Fruit fly (Drosophila melanogaster) whole organism, prepupa: ENCODE results near the gene CG2909.

ENCODE experiments used
- Blimp-1 ChIP-seq: fragments of 200-800 bp; sonication (Bioruptor generic); optimal IDR thresholded peaks from 3 replicates; lab custom pipeline; 2017; ENCODE audit warnings: missing biosample characterization, missing genetic modification characterization, mild to moderate bottlenecking, moderate library complexity, missing genetic modification reagents
- CG10631 ChIP-seq: fragments of 200-800 bp; sonication (Bioruptor generic); optimal IDR thresholded peaks from 2 replicates; lab custom pipeline; 2016; ENCODE audit warnings: missing biosample characterization, missing genetic modification characterization
- CG10669 ChIP-seq: fragments of 200-800 bp; sonication (Bioruptor generic); optimal IDR thresholded peaks from 3 replicates; lab custom pipeline; 2018; ENCODE audit warnings: missing biosample characterization, mild to moderate bottlenecking, missing genetic modification characterization, moderate library complexity
- CG11294 ChIP-seq: fragments of 200-800 bp; sonication (Bioruptor generic); IDR thresholded peaks from 2 replicates; pipeline ENCODE4 v1.3.6; 2022; ENCODE audit warnings: missing biosample characterization, missing genetic modification characterization
- CG11762 ChIP-seq: fragments of 200-800 bp; sonication (Bioruptor generic); optimal IDR thresholded peaks from 3 replicates; lab custom pipeline; 2016; ENCODE audit warnings: missing biosample characterization, missing genetic modification characterization; ENCODE audit not compliant: insufficient read depth
- CG11902 ChIP-seq: fragments of 200-800 bp; sonication (Bioruptor generic); optimal IDR thresholded peaks from 3 replicates; lab custom pipeline; 2016; ENCODE audit warnings: missing biosample characterization, missing genetic modification characterization
- CG15336 ChIP-seq: fragments of 200-800 bp; sonication (Bioruptor generic); IDR thresholded peaks from 2 replicates; pipeline ENCODE4 v1.3.6; 2022; ENCODE audit warnings: missing biosample characterization, missing genetic modification characterization
- CG16779 ChIP-seq: fragments of 200-800 bp; sonication (Bioruptor generic); optimal IDR thresholded peaks from 3 replicates; lab custom pipeline; 2017; ENCODE audit warnings: missing biosample characterization, mild to moderate bottlenecking, missing genetic modification characterization
- CG3032 ChIP-seq: fragments of 200-800 bp; optimal IDR thresholded peaks from 2 replicates; lab custom pipeline; 2019; ENCODE audit warnings: missing biosample characterization, mild to moderate bottlenecking, missing genetic modification characterization, moderate library complexity
- CG31627 ChIP-seq: fragments of 200-800 bp; sonication (Bioruptor generic); optimal IDR thresholded peaks from 3 replicates; lab custom pipeline; 2016; ENCODE audit warnings: missing biosample characterization, missing genetic modification characterization
- CG32006 ChIP-seq: fragments of 200-800 bp; sonication (Bioruptor generic); optimal IDR thresholded peaks from 3 replicates; lab custom pipeline; 2017; ENCODE audit warnings: missing biosample characterization, mild to moderate bottlenecking, missing genetic modification characterization
- CG3919 ChIP-seq: fragments of 200-800 bp; sonication (Bioruptor generic); optimal IDR thresholded peaks from 3 replicates; lab custom pipeline; 2016; ENCODE audit warnings: missing biosample characterization, missing genetic modification characterization
- CG4318 ChIP-seq: fragments of 200-800 bp; sonication (Bioruptor generic); optimal IDR thresholded peaks from 3 replicates; lab custom pipeline; 2017; ENCODE audit warnings: missing biosample characterization, mild to moderate bottlenecking, missing genetic modification characterization
- CG6163 ChIP-seq: fragments of 200-800 bp; sonication (Bioruptor generic); IDR thresholded peaks from 3 replicates; pipeline ENCODE4 v1.3.6; 2022; ENCODE audit warnings: missing biosample characterization, missing genetic modification characterization
- CG6276 ChIP-seq: fragments of 200-800 bp; sonication (Bioruptor generic); optimal IDR thresholded peaks from 2 replicates; lab custom pipeline; 2017; ENCODE audit warnings: missing biosample characterization, mild to moderate bottlenecking, missing genetic modification characterization
- CG6854 ChIP-seq: fragments of 200-800 bp; sonication (Bioruptor generic); optimal IDR thresholded peaks from 2 replicates; lab custom pipeline; 2017; ENCODE audit warnings: missing biosample characterization, mild to moderate bottlenecking, missing genetic modification characterization
- CG7368 ChIP-seq: fragments of 200-800 bp; sonication (Bioruptor generic); optimal IDR thresholded peaks from 3 replicates; lab custom pipeline; 2016; ENCODE audit warnings: missing biosample characterization, missing genetic modification characterization
- CG8119 ChIP-seq: fragments of 200-800 bp; sonication (Bioruptor generic); IDR thresholded peaks from 3 replicates; pipeline ENCODE4 v1.3.6; 2022; ENCODE audit warnings: missing biosample characterization, missing genetic modification characterization
- CG8632 ChIP-seq: fragments of 200-800 bp; sonication (Bioruptor generic); optimal IDR thresholded peaks from 3 replicates; lab custom pipeline; 2016; ENCODE audit warnings: missing biosample characterization, missing genetic modification characterization
- CG9139 ChIP-seq: fragments of 200-800 bp; sonication (Bioruptor generic); optimal IDR thresholded peaks from 3 replicates; lab custom pipeline; 2017; ENCODE audit warnings: missing biosample characterization, mild to moderate bottlenecking, missing genetic modification characterization
- Eip75B ChIP-seq: fragments of 200-800 bp; sonication (Bioruptor generic); optimal IDR thresholded peaks from 3 replicates; lab custom pipeline; 2016; ENCODE audit warnings: missing biosample characterization, missing genetic modification characterization
- Eip93F ChIP-seq: fragments of 200-800 bp; sonication (Bioruptor generic); optimal IDR thresholded peaks from 2 replicates; lab custom pipeline; 2016; ENCODE audit warnings: missing biosample characterization, mild to moderate bottlenecking, missing genetic modification characterization
- Ets21C ChIP-seq: fragments of 200-800 bp; sonication (Bioruptor generic); optimal IDR thresholded peaks from 3 replicates; lab custom pipeline; 2016; ENCODE audit warnings: missing biosample characterization, missing genetic modification characterization
- Ets96B ChIP-seq: fragments of 200-800 bp; optimal IDR thresholded peaks from 2 replicates; lab custom pipeline; 2019; ENCODE audit warnings: missing biosample characterization, mild to moderate bottlenecking, missing genetic modification characterization, moderate library complexity
- Hr38 ChIP-seq: sonication (Bioruptor generic); optimal IDR thresholded peaks from 2 replicates; lab custom pipeline; 2016; ENCODE audit warnings: missing biosample characterization, missing genetic modification characterization
- Hr39 ChIP-seq: fragments of 200-800 bp; sonication (Bioruptor generic); optimal IDR thresholded peaks from 2 replicates; lab custom pipeline; 2016; ENCODE audit warnings: missing biosample characterization, missing genetic modification characterization
- Hr4 ChIP-seq: fragments of 200-800 bp; sonication (Bioruptor generic); optimal IDR thresholded peaks from 3 replicates; lab custom pipeline; 2016; ENCODE audit warnings: missing biosample characterization, missing genetic modification characterization
- Lpt ChIP-seq: fragments of 200-800 bp; sonication (Bioruptor generic); optimal IDR thresholded peaks from 3 replicates; lab custom pipeline; 2016; ENCODE audit warnings: missing biosample characterization, missing genetic modification characterization
- Met ChIP-seq: fragments of 200-800 bp; sonication (Bioruptor generic); optimal IDR thresholded peaks from 3 replicates; lab custom pipeline; 2016; ENCODE audit warnings: missing biosample characterization, missing genetic modification characterization
- Smox ChIP-seq: fragments of 200-800 bp; sonication (Bioruptor generic); optimal IDR thresholded peaks from 3 replicates; lab custom pipeline; 2016; ENCODE audit warnings: missing biosample characterization, missing genetic modification characterization
- Sox102F ChIP-seq: fragments of 200-800 bp; sonication (Bioruptor generic); optimal IDR thresholded peaks from 2 replicates; lab custom pipeline; 2016; ENCODE audit warnings: missing biosample characterization, mild to moderate bottlenecking, missing genetic modification characterization
- Sox14 ChIP-seq: fragments of 200-800 bp; sonication (Bioruptor generic); optimal IDR thresholded peaks from 3 replicates; lab custom pipeline; 2016; ENCODE audit warnings: missing biosample characterization, missing genetic modification characterization
- Sox15 ChIP-seq: fragments of 200-800 bp; sonication (Bioruptor generic); optimal IDR thresholded peaks from 3 replicates; lab custom pipeline; 2016; ENCODE audit warnings: missing biosample characterization, missing genetic modification characterization
- achi ChIP-seq: fragments of 200-800 bp; sonication (Bioruptor generic); optimal IDR thresholded peaks from 3 replicates; lab custom pipeline; 2016; ENCODE audit warnings: missing biosample characterization, missing genetic modification characterization
- acj6 ChIP-seq: fragments of 200-800 bp; sonication (Bioruptor generic); optimal IDR thresholded peaks from 3 replicates; lab custom pipeline; 2016; ENCODE audit warnings: missing biosample characterization, missing genetic modification characterization
- cyc ChIP-seq: fragments of 200-800 bp; sonication (Bioruptor generic); optimal IDR thresholded peaks from 3 replicates; lab custom pipeline; 2016; ENCODE audit warnings: missing biosample characterization, missing genetic modification characterization
- dac ChIP-seq: fragments of 200-800 bp; sonication (Bioruptor generic); optimal IDR thresholded peaks from 2 replicates; lab custom pipeline; 2017; ENCODE audit warnings: missing biosample characterization, mild to moderate bottlenecking, missing genetic modification characterization
- dsx ChIP-seq: fragments of 200-800 bp; optimal IDR thresholded peaks from 3 replicates; lab custom pipeline; 2019; ENCODE audit warnings: missing biosample characterization, mild to moderate bottlenecking, missing genetic modification characterization, moderate library complexity; ENCODE audit not compliant: poor library complexity, severe bottlenecking
- eg ChIP-seq: fragments of 200-800 bp; sonication (Bioruptor generic); IDR thresholded peaks from 3 replicates; pipeline ENCODE4 v1.3.6; 2022; ENCODE audit warnings: missing biosample characterization, missing genetic modification characterization
- esn ChIP-seq: fragments of 200-800 bp; sonication (Bioruptor generic); optimal IDR thresholded peaks from 2 replicates; lab custom pipeline; 2016; ENCODE audit warnings: missing biosample characterization, mild to moderate bottlenecking, missing genetic modification characterization, moderate library complexity
- fkh ChIP-seq: fragments of 200-800 bp; sonication (Bioruptor generic); optimal IDR thresholded peaks from 3 replicates; lab custom pipeline; 2017; ENCODE audit warnings: missing biosample characterization, mild to moderate bottlenecking, missing genetic modification characterization, moderate library complexity
- lz ChIP-seq: fragments of 200-800 bp; sonication (Bioruptor generic); optimal IDR thresholded peaks from 3 replicates; lab custom pipeline; 2016; ENCODE audit warnings: missing biosample characterization, missing genetic modification characterization
- net ChIP-seq: fragments of 200-800 bp; sonication (Bioruptor generic); optimal IDR thresholded peaks from 3 replicates; lab custom pipeline; 2016; ENCODE audit warnings: missing biosample characterization, missing genetic modification characterization
- spab ChIP-seq: fragments of 200-800 bp; sonication (Bioruptor generic); optimal IDR thresholded peaks from 2 replicates; lab custom pipeline; 2017; ENCODE audit warnings: missing biosample characterization, mild to moderate bottlenecking, missing genetic modification characterization, missing genetic modification reagents
- ss ChIP-seq, 2 experiments: fragments of 200-800 bp; sonication (Bioruptor generic); optimal IDR thresholded peaks; 2 replicates in 1 of 2; 3 replicates in 1 of 2; lab custom pipeline; 2017 to 2018; ENCODE audit warnings: mild to moderate bottlenecking in 2 of 2, missing biosample characterization in 2 of 2, missing genetic modification characterization in 2 of 2, moderate library complexity in 1 of 2
- svp ChIP-seq: fragments of 200-800 bp; sonication (Bioruptor generic); peaks from one replicate; lab custom pipeline; 2016; ENCODE audit warnings: missing biosample characterization, missing genetic modification characterization
- vri ChIP-seq: fragments of 200-800 bp; sonication (Bioruptor generic); optimal IDR thresholded peaks from 3 replicates; lab custom pipeline; 2016; ENCODE audit warnings: missing biosample characterization, mild to moderate bottlenecking, missing genetic modification characterization

The CG2909 gene

DNA sequence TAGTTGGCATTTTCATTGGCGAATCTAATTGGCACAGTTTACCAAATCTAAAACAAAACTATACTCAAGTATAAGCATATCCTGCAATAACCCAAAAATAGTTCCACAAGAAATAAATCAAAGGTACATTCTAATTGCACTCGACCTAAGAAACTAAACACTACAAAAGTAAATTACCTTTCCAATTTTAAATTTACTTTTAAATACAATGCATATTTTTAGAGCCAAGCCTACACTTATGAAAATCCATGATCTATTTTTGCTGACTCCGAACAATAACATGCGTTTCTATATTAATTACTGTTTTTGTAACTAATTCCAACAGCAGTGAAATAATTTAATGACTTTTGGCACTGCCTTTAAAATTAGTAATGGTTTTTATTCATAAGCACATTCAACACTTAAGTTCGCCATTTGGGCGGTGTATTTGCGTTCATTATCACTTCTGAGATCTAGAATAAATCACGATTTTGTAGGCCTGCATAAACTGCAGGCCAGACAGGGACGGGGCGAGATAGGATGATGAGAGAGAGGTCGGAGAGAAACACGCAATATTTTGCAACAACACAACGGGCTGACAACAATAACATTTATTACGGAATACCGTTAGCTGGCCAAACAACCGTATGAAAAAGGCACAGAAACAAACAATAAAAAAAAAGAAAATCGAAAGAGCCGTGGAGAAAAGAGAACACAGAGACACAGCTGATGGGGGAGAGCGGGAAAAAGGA lies 1.3 kb upstream of the CG2909 start (continued):
- TF ChIP-seq Smox (GFP tag; lab: Kevin White, UChicago): peak; percentile 69
- TF ChIP-seq Ets96B (tag; lab: Kevin White, UChicago): peak; percentile 15
- peak; percentile 23 for TF ChIP-seq CG11762
- peak; percentile 48 for TF ChIP-seq Eip75B (GFP tag; lab: Kevin White, UChicago)
- peak; percentile 16 for TF ChIP-seq fkh (GFP tag; lab: Kevin White, UChicago)
- no peak for TF ChIP-seq Lpt
- peak; percentile 49 for TF ChIP-seq lz (GFP tag; lab: Kevin White, UChicago)
- no peak for TF ChIP-seq CG16779
- peak; percentile 30 for TF ChIP-seq dac (GFP tag; lab: Kevin White, UChicago)
- peak; percentile 27 for TF ChIP-seq CG6276 (GFP tag; lab: Kevin White, UChicago)
- no peak for TF ChIP-seq CG8119 (GFP tag; lab: Robert Waterston, UW)
- TF ChIP-seq CG8632 (GFP tag; lab: Kevin White, UChicago): peak; percentile 21
- no peak for TF ChIP-seq CG15336
- TF ChIP-seq Met (GFP tag; lab: Kevin White, UChicago): peak; percentile 65
- TF ChIP-seq CG9139 (GFP tag; lab: Kevin White, UChicago): no peak
- peak in 1 of 2 experiments; percentile 50 for TF ChIP-seq ss (GFP tag; optimal IDR thresholded peaks at IDR 0.05; lab: Kevin White, UChicago)
- TF ChIP-seq Sox102F: no peak
- TF ChIP-seq spab (GFP tag; lab: Kevin White, UChicago): peak; percentile 19
- TF ChIP-seq CG31627 (GFP tag; lab: Kevin White, UChicago): peak; percentile 57
- peak; percentile 76 for TF ChIP-seq esn (GFP tag; lab: Kevin White, UChicago)
- TF ChIP-seq acj6 (GFP tag; lab: Kevin White, UChicago): peak; percentile 31
- TF ChIP-seq svp: peak; percentile 83
- TF ChIP-seq vri: peak; percentile 73
- no peak for TF ChIP-seq CG3032
- TF ChIP-seq CG32006: peak; percentile 79
- TF ChIP-seq Sox15 (GFP tag; lab: Kevin White, UChicago): peak; percentile 24
- peak; percentile 43 for TF ChIP-seq cyc (GFP tag; lab: Kevin White, UChicago)
- peak; percentile 50 for TF ChIP-seq net
- TF ChIP-seq eg (GFP tag; lab: Robert Waterston, UW): peak; percentile 6; the same call in 1 of the 3 replicates
- TF ChIP-seq CG10669 (GFP tag; lab: Kevin White, UChicago): peak; percentile 36
- TF ChIP-seq CG3919 (GFP tag; lab: Kevin White, UChicago): no peak
- peak; percentile 22 for TF ChIP-seq Ets21C
- TF ChIP-seq CG7368 (GFP tag; lab: Kevin White, UChicago): no peak
- no peak for TF ChIP-seq Eip93F (GFP tag; lab: Kevin White, UChicago)

DNA sequence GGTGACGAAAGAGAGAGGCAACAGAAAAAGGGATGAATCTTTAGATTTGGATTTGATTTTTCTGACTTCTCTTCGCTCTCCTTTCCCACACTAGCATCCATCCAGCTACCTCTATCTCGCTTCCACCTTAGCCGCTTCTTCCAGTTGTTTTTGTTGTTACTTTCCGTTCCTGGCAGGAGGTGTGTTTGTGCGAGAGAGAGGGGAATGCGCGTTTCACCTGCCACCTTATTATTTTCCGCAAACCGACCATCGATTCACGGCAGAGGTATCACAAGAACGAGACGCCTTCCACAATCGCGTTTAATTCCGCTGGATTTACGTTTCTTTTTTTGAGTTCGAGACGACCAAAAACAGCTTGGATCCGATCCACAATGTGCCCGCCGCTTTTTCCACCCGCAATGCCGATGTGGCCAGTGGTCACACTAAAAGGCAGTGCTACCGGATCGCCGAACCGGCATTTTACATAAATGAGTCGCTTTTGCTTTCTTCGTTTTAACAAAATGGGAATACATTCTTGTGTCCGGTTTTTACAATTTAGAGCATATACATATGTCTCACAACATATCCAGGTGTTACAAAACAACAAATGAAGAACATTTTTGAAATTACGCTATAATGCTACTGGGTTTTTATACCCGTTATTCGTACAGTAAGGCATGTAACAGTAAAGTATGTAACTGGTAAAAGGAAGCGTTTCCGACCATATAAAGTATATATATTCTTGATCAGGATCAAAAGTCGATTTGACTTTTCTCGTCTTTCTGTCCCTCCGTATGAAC lies 508 bp upstream of the CG2909 start, which contains the start of gene alpha-Man-Ia:
TSS of gene alpha-Man-Ia (minus strand) at position 392 of the 779 bp plus-strand sequence.
- peak; percentile 16 for TF ChIP-seq Hr39 (GFP tag; lab: Kevin White, UChicago)
- TF ChIP-seq Hr4 (GFP tag; lab: Kevin White, UChicago): peak; percentile 34
- peak; percentile 26 for TF ChIP-seq acj6 (GFP tag; lab: Kevin White, UChicago)
- no peak for TF ChIP-seq Hr38 (GFP tag; lab: Kevin White, UChicago)
- peak; percentile 49 for TF ChIP-seq svp
- TF ChIP-seq CG11294 (GFP tag; lab: Robert Waterston, UW): no peak
- peak; percentile 5 for TF ChIP-seq Met (GFP tag; lab: Kevin White, UChicago)
- peak; percentile 33; the same call in 2 of the 3 replicates for TF ChIP-seq CG6163 (GFP tag; lab: Robert Waterston, UW)
- peak; percentile 3 for TF ChIP-seq CG10631 (GFP tag; lab: Kevin White, UChicago)
- no peak for TF ChIP-seq CG16779
- peak; percentile 2 for TF ChIP-seq CG6854 (GFP tag; lab: Kevin White, UChicago)
- TF ChIP-seq CG9139 (GFP tag; lab: Kevin White, UChicago): no peak
- peak; percentile 30 for TF ChIP-seq Sox14
- no peak; the same call in 1 of the 2 replicates for TF ChIP-seq CG15336
- peak in 1 of 2 experiments; percentile 6 for TF ChIP-seq ss (GFP tag; optimal IDR thresholded peaks at IDR 0.05; lab: Kevin White, UChicago)
- no peak for TF ChIP-seq Sox15 (GFP tag; lab: Kevin White, UChicago)
- TF ChIP-seq dsx: no peak
- TF ChIP-seq net: peak; percentile 25
- peak; percentile 17 for TF ChIP-seq achi (GFP tag; lab: Kevin White, UChicago)
- TF ChIP-seq CG11902 (GFP tag; lab: Kevin White, UChicago): no peak
- peak; percentile 13 for TF ChIP-seq Smox (GFP tag; lab: Kevin White, UChicago)
- peak; percentile 48 for TF ChIP-seq CG31627 (GFP tag; lab: Kevin White, UChicago)
- no peak for TF ChIP-seq CG4318 (GFP tag; lab: Kevin White, UChicago)
- TF ChIP-seq CG32006: peak; percentile 11
- TF ChIP-seq Blimp-1 (GFP tag; lab: Kevin White, UChicago): no peak
